Worm (Caenorhabditis elegans) whole organism, early embryonic: ENCODE measurements around the gene ugt-58.

Experiments
- B0310.2 ChIP-seq: sonication (generic microtip); optimal IDR thresholded peaks from 2 replicates; lab custom pipeline; 2016; ENCODE audit warnings: mild to moderate bottlenecking, missing genetic modification characterization, missing compliant biosample characterization
- F13C5.2 ChIP-seq: sonication (generic microtip); optimal IDR thresholded peaks from 2 replicates; lab custom pipeline; 2017; ENCODE audit warnings: mild to moderate bottlenecking, missing genetic modification characterization, inconsistent platforms, missing compliant biosample characterization
- aly-1 ChIP-seq: sonication (generic microtip); optimal IDR thresholded peaks from 2 replicates; lab custom pipeline; 2016; ENCODE audit warnings: missing genetic modification characterization, missing compliant biosample characterization
- ama-1 ChIP-seq: fragments of 150-350 bp; optimal IDR thresholded peaks from 2 replicates; lab custom pipeline; 2014
- ceh-13 ChIP-seq: fragments of 200-800 bp; sonication (Bioruptor generic); optimal IDR thresholded peaks from 2 replicates; lab custom pipeline; 2018; ENCODE audit warnings: mild to moderate bottlenecking, missing genetic modification characterization, missing compliant biosample characterization
- ceh-36 ChIP-seq: sonication (generic microtip); optimal IDR thresholded peaks from 2 replicates; lab custom pipeline; 2016; ENCODE audit warnings: missing genetic modification characterization, inconsistent platforms, missing compliant biosample characterization
- ets-7 ChIP-seq: sonication (generic microtip); optimal IDR thresholded peaks from 2 replicates; lab custom pipeline; 2016; ENCODE audit warnings: missing genotype, missing genetic modification characterization, missing compliant biosample characterization
- flt-1 ChIP-seq: fragments of 200-800 bp; sonication (Bioruptor generic); IDR thresholded peaks from 2 replicates; pipeline ENCODE4 v1.3.6; 2022; ENCODE audit warnings: missing genetic modification characterization, missing compliant biosample characterization
- hmbx-1 ChIP-seq: sonication (generic microtip); optimal IDR thresholded peaks from 2 replicates; lab custom pipeline; 2016; ENCODE audit warnings: mild to moderate bottlenecking, missing genetic modification characterization, missing compliant biosample characterization
- hmg-4 ChIP-seq: fragments of 200-800 bp; sonication (Bioruptor generic); optimal IDR thresholded peaks from 2 replicates; lab custom pipeline; 2018; ENCODE audit warnings: mild to moderate bottlenecking, missing genetic modification characterization, missing compliant biosample characterization
- hnd-1 ChIP-seq: sonication (generic microtip); optimal IDR thresholded peaks from 2 replicates; lab custom pipeline; 2016; ENCODE audit warnings: missing genetic modification characterization, missing compliant biosample characterization
- pes-1 ChIP-seq: fragments of 200-800 bp; sonication (Bioruptor generic); IDR thresholded peaks from 2 replicates; pipeline ENCODE4 v1.3.6; 2022; ENCODE audit warnings: missing genetic modification reagents, missing genetic modification characterization, missing compliant biosample characterization
- scrt-1 ChIP-seq: fragments of 200-800 bp; sonication (Bioruptor generic); IDR thresholded peaks from 2 replicates; pipeline ENCODE4 v1.3.6; 2022; ENCODE audit warnings: missing genetic modification characterization, missing compliant biosample characterization
- sea-1 ChIP-seq: fragments of 200-800 bp; sonication (Bioruptor generic); conservative IDR thresholded peaks from 2 replicates; pipeline ENCODE4 v1.3.6; 2022; ENCODE audit warnings: missing genetic modification characterization, missing compliant biosample characterization
- tbx-11 ChIP-seq: fragments of 200-800 bp; sonication (Bioruptor generic); IDR thresholded peaks from 2 replicates; pipeline ENCODE4 v1.3.6; 2022; ENCODE audit warnings: missing genetic modification characterization, missing compliant biosample characterization
- tbx-37 ChIP-seq: fragments of 200-800 bp; sonication (Bioruptor generic); conservative IDR thresholded peaks from 2 replicates; pipeline ENCODE4 v1.3.6; 2022; ENCODE audit warnings: missing genetic modification reagents, missing genetic modification characterization, missing compliant biosample characterization
- tra-4 ChIP-seq: sonication (generic microtip); optimal IDR thresholded peaks from 2 replicates; lab custom pipeline; 2017; ENCODE audit warnings: missing genetic modification characterization, missing compliant biosample characterization

The ugt-58 gene

DNA sequence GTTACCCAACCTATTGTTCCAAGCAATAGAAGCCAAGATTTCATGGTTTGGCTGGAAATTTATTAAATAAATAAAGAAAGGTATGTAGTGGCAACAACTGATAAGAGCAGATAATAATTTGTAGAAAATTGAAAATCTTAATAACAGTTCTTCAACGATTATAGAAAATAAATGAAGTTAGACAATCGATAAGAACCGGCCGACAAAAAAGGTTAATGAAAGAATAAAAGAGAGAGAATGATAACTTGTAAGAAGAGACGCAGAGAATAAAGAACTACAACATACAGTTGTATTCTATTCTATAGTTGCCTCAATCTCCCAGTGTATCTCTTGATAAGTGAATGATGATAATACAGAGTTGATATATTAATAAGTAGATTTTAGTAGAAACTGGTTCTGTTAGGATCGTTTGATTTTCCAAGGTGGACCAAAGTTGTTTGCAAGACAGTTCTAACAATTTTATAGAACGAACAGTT, at the start of gene ugt-58:
TSS of gene ugt-58 (minus strand) at position 51 of the 476 bp plus-strand sequence.
- no peak for TF ChIP-seq pes-1 (GFP tag; lab: Robert Waterston, UW)
- TF ChIP-seq hmbx-1, result no peak
- TF ChIP-seq ceh-13 (GFP tag; lab: Kevin White, UChicago), result no peak
- TF ChIP-seq sea-1 (GFP tag; lab: Robert Waterston, UW), result no peak
- TF ChIP-seq tbx-11 (GFP tag; lab: Robert Waterston, UW), result no peak

DNA sequence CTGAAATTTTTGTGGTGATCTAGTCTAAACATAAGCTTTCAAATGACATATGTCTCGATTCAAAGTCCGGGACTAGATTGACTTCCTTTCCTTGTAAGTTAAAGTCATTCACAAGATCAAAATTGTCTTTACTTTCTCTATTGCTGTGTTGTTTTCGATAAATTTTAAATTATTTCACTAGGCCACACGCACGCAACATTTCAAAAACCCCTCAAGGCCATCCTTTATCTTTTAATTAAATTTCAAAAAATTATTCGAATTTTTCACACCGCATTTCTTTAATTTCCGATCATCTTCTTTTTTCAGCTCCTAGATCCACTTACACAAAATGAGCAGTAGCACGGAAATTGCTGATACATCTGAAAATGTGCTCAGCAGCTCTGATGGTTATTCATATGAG, 49.7 kb upstream of the ugt-58 start, which contains the start of gene ZK1307.7:
TSS of gene ZK1307.7 (plus strand) at position 301 of the 400 bp plus-strand sequence.
- TF ChIP-seq sea-1 (GFP tag; lab: Robert Waterston, UW) (no peak), hnd-1 (tag; lab: Kevin White, UChicago) (no peak)

- no peak for TF ChIP-seq aly-1 (tag; lab: Kevin White, UChicago)
- TF ChIP-seq ceh-36 (tag; lab: Kevin White, UChicago), result no peak
- TF ChIP-seq ama-1 (lab: Kevin White, UChicago), result no peak
- no peak for TF ChIP-seq tbx-37
- TF ChIP-seq tra-4 (tag; lab: Kevin White, UChicago), result no peak
- TF ChIP-seq B0310.2, result no peak
- TF ChIP-seq ets-7 (tag; lab: Kevin White, UChicago), result no peak
- no peak for TF ChIP-seq flt-1 (GFP tag; lab: Robert Waterston, UW)
- TF ChIP-seq sea-1 (GFP tag; lab: Robert Waterston, UW), result no peak
- no peak for TF ChIP-seq hmg-4
- no peak for TF ChIP-seq F13C5.2 (tag; lab: Kevin White, UChicago)
- TF ChIP-seq hmbx-1, result no peak
- no peak for TF ChIP-seq tbx-11 (GFP tag; lab: Robert Waterston, UW)
- no peak for TF ChIP-seq pes-1 (GFP tag; lab: Robert Waterston, UW)
- no peak for TF ChIP-seq hnd-1 (tag; lab: Kevin White, UChicago)
- TF ChIP-seq scrt-1 (GFP tag; lab: Robert Waterston, UW), result no peak
Measured at ce11 chrII:9625930-9626329, 39.3 kb upstream of the ugt-58 start.

DNA sequence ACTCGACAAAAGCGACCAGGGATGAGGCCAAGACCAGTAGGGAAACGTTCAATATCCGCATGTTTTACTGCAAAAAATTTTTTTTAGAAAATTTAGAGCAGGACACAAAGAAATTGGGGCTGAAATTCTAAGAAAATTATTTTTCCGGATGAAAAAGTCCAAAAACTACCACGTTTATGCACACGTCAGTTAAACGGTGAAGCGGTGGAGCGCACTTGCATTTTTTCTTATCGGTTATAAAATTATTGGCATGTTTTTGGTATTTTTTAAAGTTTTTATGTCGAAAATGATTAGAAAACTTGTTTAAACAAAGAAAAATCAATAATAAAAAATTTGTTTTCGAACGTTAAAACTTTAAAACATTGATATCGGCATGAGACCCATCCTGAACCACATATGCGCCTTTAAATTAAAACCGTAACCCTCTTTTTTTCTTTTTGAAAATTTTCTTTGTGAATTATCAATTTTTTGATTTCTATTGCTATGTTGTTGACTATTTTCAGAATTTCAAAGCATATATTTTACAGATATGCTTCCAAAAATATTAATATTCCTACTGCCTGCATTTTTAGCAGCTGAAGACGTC, 37.6 kb upstream of the ugt-58 start, which contains the start of the genes dnj-20 and ZK1307.8:
TSS of gene dnj-20 (minus strand) at position 67 of the 586 bp plus-strand sequence.
TSS of gene ZK1307.8 (plus strand) at position 504 of the 586 bp plus-strand sequence.
- no peak for TF ChIP-seq hmg-4
- TF ChIP-seq aly-1 (tag; lab: Kevin White, UChicago), result no peak
- no peak for TF ChIP-seq tra-4 (tag; lab: Kevin White, UChicago)
- no peak for TF ChIP-seq ceh-36 (tag; lab: Kevin White, UChicago)
- no peak for TF ChIP-seq pes-1 (GFP tag; lab: Robert Waterston, UW)
- no peak for TF ChIP-seq ets-7 (tag; lab: Kevin White, UChicago)
- no peak for TF ChIP-seq B0310.2
- no peak for TF ChIP-seq tbx-37
- TF ChIP-seq sea-1 (GFP tag; lab: Robert Waterston, UW), result no peak
- no peak for TF ChIP-seq hmbx-1
- no peak for TF ChIP-seq scrt-1 (GFP tag; lab: Robert Waterston, UW)
- no peak for TF ChIP-seq ceh-13 (GFP tag; lab: Kevin White, UChicago)
- no peak for TF ChIP-seq flt-1 (GFP tag; lab: Robert Waterston, UW)
- no peak for TF ChIP-seq ama-1 (lab: Kevin White, UChicago)
- TF ChIP-seq tbx-11 (GFP tag; lab: Robert Waterston, UW), result no peak
- no peak for TF ChIP-seq F13C5.2 (tag; lab: Kevin White, UChicago)

DNA sequence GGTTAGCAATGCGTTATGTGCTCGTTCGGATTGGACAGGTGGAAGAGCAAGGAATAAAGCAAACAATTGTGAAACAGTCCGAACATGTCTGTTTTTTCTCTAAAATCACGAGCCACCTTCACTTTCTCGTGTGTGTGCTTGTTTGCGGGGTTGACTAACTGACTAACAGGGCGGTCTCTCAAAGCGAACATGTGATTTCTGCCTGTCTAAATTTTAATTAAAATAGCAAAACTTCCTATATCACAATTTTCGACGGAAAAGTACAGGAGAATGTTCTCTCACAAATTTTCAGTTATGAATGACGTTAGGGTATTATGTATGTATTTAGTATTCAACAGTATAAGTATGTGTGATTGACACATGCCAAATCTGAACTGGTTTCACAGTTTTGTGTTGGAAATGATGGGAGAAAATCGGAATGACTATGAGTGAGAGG, 35.3 kb upstream of the ugt-58 start:
- TF ChIP-seq hmbx-1 (no peak), F13C5.2 (tag; lab: Kevin White, UChicago) (no peak), ama-1 (lab: Kevin White, UChicago) (no peak), flt-1 (GFP tag; lab: Robert Waterston, UW) (no peak), hnd-1 (tag; lab: Kevin White, UChicago) (no peak), ceh-36 (tag; lab: Kevin White, UChicago) (no peak), tbx-37 (no peak), pes-1 (GFP tag; lab: Robert Waterston, UW) (no peak), scrt-1 (GFP tag; lab: Robert Waterston, UW) (no peak), tbx-11 (GFP tag; lab: Robert Waterston, UW) (no peak), B0310.2 (no peak)

ce11 chrII:9621121-9621520, 34.5 kb upstream of the ugt-58 start:
- TF ChIP-seq ama-1 (lab: Kevin White, UChicago), result no peak
- TF ChIP-seq tbx-37, result no peak
- no peak for TF ChIP-seq scrt-1 (GFP tag; lab: Robert Waterston, UW)
- TF ChIP-seq B0310.2, result no peak
- TF ChIP-seq ceh-36 (tag; lab: Kevin White, UChicago), result no peak
- TF ChIP-seq F13C5.2 (tag; lab: Kevin White, UChicago), result no peak
- no peak for TF ChIP-seq flt-1 (GFP tag; lab: Robert Waterston, UW)
- TF ChIP-seq ets-7 (tag; lab: Kevin White, UChicago), result no peak
- no peak for TF ChIP-seq tbx-11 (GFP tag; lab: Robert Waterston, UW)
- no peak for TF ChIP-seq hnd-1 (tag; lab: Kevin White, UChicago)
- no peak for TF ChIP-seq hmg-4
- TF ChIP-seq tra-4 (tag; lab: Kevin White, UChicago), result no peak
- no peak for TF ChIP-seq sea-1 (GFP tag; lab: Robert Waterston, UW)
- no peak for TF ChIP-seq aly-1 (tag; lab: Kevin White, UChicago)
- no peak for TF ChIP-seq ceh-13 (GFP tag; lab: Kevin White, UChicago)
- TF ChIP-seq pes-1 (GFP tag; lab: Robert Waterston, UW), result no peak
- TF ChIP-seq hmbx-1, result no peak

ce11 chrII:9620616-9621015, 34.0 kb upstream of the ugt-58 start:
- no peak for TF ChIP-seq ceh-36 (tag; lab: Kevin White, UChicago)
- TF ChIP-seq hmg-4, result no peak
- no peak for TF ChIP-seq ets-7 (tag; lab: Kevin White, UChicago)
- no peak for TF ChIP-seq tbx-11 (GFP tag; lab: Robert Waterston, UW)
- no peak for TF ChIP-seq ama-1 (lab: Kevin White, UChicago)
- no peak for TF ChIP-seq flt-1 (GFP tag; lab: Robert Waterston, UW)
- no peak for TF ChIP-seq pes-1 (GFP tag; lab: Robert Waterston, UW)
- no peak for TF ChIP-seq hnd-1 (tag; lab: Kevin White, UChicago)
- no peak for TF ChIP-seq B0310.2
- TF ChIP-seq hmbx-1, result no peak
- TF ChIP-seq F13C5.2 (tag; lab: Kevin White, UChicago), result no peak
- no peak for TF ChIP-seq ceh-13 (GFP tag; lab: Kevin White, UChicago)
- TF ChIP-seq sea-1 (GFP tag; lab: Robert Waterston, UW), result no peak
- TF ChIP-seq scrt-1 (GFP tag; lab: Robert Waterston, UW), result no peak
- TF ChIP-seq aly-1 (tag; lab: Kevin White, UChicago), result no peak
- no peak for TF ChIP-seq tbx-37
- TF ChIP-seq tra-4 (tag; lab: Kevin White, UChicago), result no peak
